Worm (Caenorhabditis elegans) whole organism, L1 larva: ENCODE results near the gene sna-2.

Source experiments
- C16A3.4 ChIP-seq: fragments of 150-350 bp; optimal IDR thresholded peaks from 2 replicates; lab custom pipeline; 2014; ENCODE audit warnings: missing biosample characterization, missing genetic modification characterization
- Y116A8C.19 ChIP-seq: sonication (generic microtip); optimal IDR thresholded peaks from 2 replicates; lab custom pipeline; 2016; ENCODE audit warnings: missing compliant biosample characterization, missing genetic modification characterization, borderline replicate concordance
- aha-1 ChIP-seq: fragments of 150-350 bp; optimal IDR thresholded peaks from 2 replicates; lab custom pipeline; 2014; ENCODE audit warnings: missing biosample characterization, missing genetic modification characterization
- aly-2 ChIP-seq: fragments of 150-350 bp; optimal IDR thresholded peaks from 2 replicates; lab custom pipeline; 2014; ENCODE audit warnings: missing biosample characterization, missing genetic modification characterization
- blmp-1 ChIP-seq: fragments of 150-350 bp; optimal IDR thresholded peaks from 2 replicates; lab custom pipeline; 2014; ENCODE audit warnings: missing biosample characterization, missing genetic modification characterization
- ceh-63 ChIP-seq: fragments of 200-800 bp; sonication (Bioruptor generic); optimal IDR thresholded peaks from 2 replicates; lab custom pipeline; 2018; ENCODE audit warnings: mild to moderate bottlenecking, missing genetic modification characterization, missing compliant biosample characterization
- ces-1 ChIP-seq: fragments of 150-350 bp; optimal IDR thresholded peaks from 2 replicates; lab custom pipeline; 2014; ENCODE audit warnings: missing biosample characterization, missing genetic modification reagents, missing genetic modification characterization
- dpl-1 ChIP-seq, 3 experiments: fragments of 150-350 bp in 2 of 3; sonication (generic microtip) in 1 of 3; optimal IDR thresholded peaks; 2 replicates each; lab custom pipeline; 2014 to 2017; ENCODE audit warnings: missing biosample characterization in 3 of 3, missing genetic modification characterization in 3 of 3, missing genetic modification reagents in 3 of 3
- dsc-1 ChIP-seq: sonication (generic microtip); optimal IDR thresholded peaks from 2 replicates; lab custom pipeline; 2016; ENCODE audit warnings: mild to moderate bottlenecking, missing genetic modification characterization, missing compliant biosample characterization
- efl-1 ChIP-seq, 4 experiments: fragments of 150-350 bp; optimal IDR thresholded peaks in 3 of 4; peaks in 1 of 4; 1 replicate in 1 of 4; 2 replicates in 3 of 4; lab custom pipeline; 2014; ENCODE audit warnings: missing biosample characterization in 2 of 4, missing genetic modification characterization in 2 of 4, missing genetic modification reagents in 2 of 4
- egl-13 ChIP-seq: sonication (generic microtip); optimal IDR thresholded peaks from 2 replicates; lab custom pipeline; 2016; ENCODE audit warnings: missing genotype, missing genetic modification reagents, missing genetic modification characterization, missing compliant biosample characterization
- elt-2 ChIP-seq: sonication (generic microtip); optimal IDR thresholded peaks from 2 replicates; lab custom pipeline; 2016; ENCODE audit warnings: missing genetic modification characterization, mild to moderate bottlenecking, inconsistent platforms, missing compliant biosample characterization, missing genetic modification reagents
- elt-3 ChIP-seq, 6 experiments: fragments of 150-350 bp in 1 of 6; sonication (generic microtip); optimal IDR thresholded peaks; 2 replicates each; lab custom pipeline; 2017 to 2018; ENCODE audit warnings: missing biosample characterization in 6 of 6, missing genetic modification characterization in 6 of 6, inconsistent platforms in 1 of 6
- fkh-10 ChIP-seq: sonication (generic microtip); optimal IDR thresholded peaks from 2 replicates; lab custom pipeline; 2017; ENCODE audit warnings: missing biosample characterization, missing genetic modification reagents, missing genetic modification characterization
- fkh-8 ChIP-seq: sonication (generic microtip); optimal IDR thresholded peaks from 2 replicates; lab custom pipeline; 2016; ENCODE audit warnings: mild to moderate bottlenecking, missing genetic modification characterization, missing compliant biosample characterization
- hlh-17 ChIP-seq: fragments of 200-800 bp; sonication (Bioruptor generic); optimal IDR thresholded peaks from 2 replicates; lab custom pipeline; 2018; ENCODE audit warnings: missing genetic modification characterization, mild to moderate bottlenecking, missing compliant biosample characterization, moderate library complexity, borderline replicate concordance
- hlh-4 ChIP-seq: sonication (generic microtip); optimal IDR thresholded peaks from 2 replicates; lab custom pipeline; 2016; ENCODE audit warnings: mild to moderate bottlenecking, missing genetic modification characterization, missing compliant biosample characterization
- hpl-2 ChIP-seq: fragments of 150-350 bp; optimal IDR thresholded peaks from 2 replicates; lab custom pipeline; 2014; ENCODE audit warnings: missing biosample characterization, missing genetic modification reagents, missing genetic modification characterization
- irx-1 ChIP-seq: sonication (generic microtip); optimal IDR thresholded peaks from 2 replicates; lab custom pipeline; 2016; ENCODE audit warnings: missing genetic modification characterization, missing compliant biosample characterization
- lin-14 ChIP-seq: fragments of 200-800 bp; sonication (Bioruptor generic); optimal IDR thresholded peaks from 2 replicates; lab custom pipeline; 2018; ENCODE audit warnings: mild to moderate bottlenecking, missing genetic modification characterization, moderate library complexity, missing compliant biosample characterization
- lin-15B ChIP-seq: fragments of 150-350 bp; sonication (generic microtip); optimal IDR thresholded peaks from 3 replicates; lab custom pipeline; 2014; ENCODE audit warnings: missing biosample characterization, missing genetic modification characterization
- lin-35 ChIP-seq, 2 experiments: fragments of 150-350 bp; optimal IDR thresholded peaks; 2 replicates each; lab custom pipeline; 2014; ENCODE audit warnings: missing biosample characterization in 2 of 2, missing genetic modification characterization in 2 of 2, missing genetic modification reagents in 2 of 2
- lsy-2 ChIP-seq, 2 experiments: fragments of 150-350 bp; optimal IDR thresholded peaks; 2 replicates each; lab custom pipeline; 2014; ENCODE audit warnings: missing biosample characterization in 2 of 2, missing genetic modification characterization in 2 of 2
- mdl-1 ChIP-seq, 2 experiments: fragments of 150-350 bp; optimal IDR thresholded peaks; 2 replicates each; lab custom pipeline; 2014 to 2017; ENCODE audit warnings: missing biosample characterization in 2 of 2, missing genetic modification characterization in 2 of 2, inconsistent platforms in 1 of 2
- mep-1 ChIP-seq: fragments of 150-350 bp; optimal IDR thresholded peaks from 2 replicates; lab custom pipeline; 2014; ENCODE audit warnings: missing biosample characterization, missing genetic modification characterization
- nhr-19 ChIP-seq: fragments of 200-800 bp; sonication (Bioruptor generic); conservative IDR thresholded peaks from 2 replicates; pipeline ENCODE4 v1.3.6; 2022; ENCODE audit warnings: missing genetic modification characterization, missing compliant biosample characterization
- nhr-20 ChIP-seq: sonication (generic microtip); optimal IDR thresholded peaks from 2 replicates; lab custom pipeline; 2016; ENCODE audit warnings: mild to moderate bottlenecking, missing genetic modification characterization, missing compliant biosample characterization
- nhr-28 ChIP-seq: fragments of 150-350 bp; optimal IDR thresholded peaks from 2 replicates; lab custom pipeline; 2014; ENCODE audit warnings: missing biosample characterization, missing genetic modification characterization
- nhr-47 ChIP-seq: sonication (generic microtip); optimal IDR thresholded peaks from 2 replicates; lab custom pipeline; 2016; ENCODE audit warnings: mild to moderate bottlenecking, missing genetic modification characterization, moderate library complexity, missing compliant biosample characterization
- nhr-71 ChIP-seq: sonication (generic microtip); optimal IDR thresholded peaks from 2 replicates; lab custom pipeline; 2016; ENCODE audit warnings: mild to moderate bottlenecking, missing genetic modification characterization, moderate library complexity, missing compliant biosample characterization
- nhr-77 ChIP-seq: fragments of 150-350 bp; optimal IDR thresholded peaks from 2 replicates; lab custom pipeline; 2014; ENCODE audit warnings: missing biosample characterization, missing genetic modification characterization
- nhr-85 ChIP-seq: sonication (generic microtip); peaks from one replicate; lab custom pipeline; 2016; ENCODE audit warnings: missing genetic modification characterization, inconsistent platforms, missing compliant biosample characterization
- nhr-90 ChIP-seq: sonication (generic microtip); optimal IDR thresholded peaks from 2 replicates; lab custom pipeline; 2016; ENCODE audit warnings: mild to moderate bottlenecking, missing genetic modification characterization, missing compliant biosample characterization; ENCODE audit not compliant: poor library complexity
- pax-3 ChIP-seq: fragments of 200-800 bp; sonication (Bioruptor generic); optimal IDR thresholded peaks from 2 replicates; lab custom pipeline; 2018; ENCODE audit warnings: mild to moderate bottlenecking, missing genetic modification characterization, moderate library complexity, missing compliant biosample characterization
- pqm-1 ChIP-seq: sonication (generic microtip); optimal IDR thresholded peaks from 3 replicates; lab custom pipeline; 2017; ENCODE audit warnings: missing biosample characterization, missing genetic modification characterization
- snpc-4 ChIP-seq: fragments of 150-350 bp; optimal IDR thresholded peaks from 2 replicates; lab custom pipeline; 2014; ENCODE audit warnings: missing biosample characterization, missing genetic modification characterization
- snu-23 ChIP-seq: sonication (generic microtip); optimal IDR thresholded peaks from 2 replicates; lab custom pipeline; 2016; ENCODE audit warnings: missing genetic modification characterization, missing compliant biosample characterization
- sptf-1 ChIP-seq: fragments of 150-350 bp; optimal IDR thresholded peaks from 2 replicates; lab custom pipeline; 2014; ENCODE audit warnings: missing biosample characterization, missing genetic modification characterization
- swsn-7 ChIP-seq: sonication (generic microtip); optimal IDR thresholded peaks from 2 replicates; lab custom pipeline; 2016; ENCODE audit warnings: missing genetic modification characterization, missing compliant biosample characterization
- tbx-2 ChIP-seq: sonication (generic microtip); optimal IDR thresholded peaks from 2 replicates; lab custom pipeline; 2016; ENCODE audit warnings: missing genetic modification characterization, missing compliant biosample characterization
- unc-30 ChIP-seq: sonication (generic microtip); optimal IDR thresholded peaks from 2 replicates; lab custom pipeline; 2017; ENCODE audit warnings: missing biosample characterization, missing genetic modification characterization
- unc-62 ChIP-seq: fragments of 150-350 bp; optimal IDR thresholded peaks from 2 replicates; lab custom pipeline; 2014; ENCODE audit warnings: missing biosample characterization, missing genetic modification reagents, missing genetic modification characterization
- xbp-1 ChIP-seq: sonication (generic microtip); optimal IDR thresholded peaks from 2 replicates; lab custom pipeline; 2016; ENCODE audit warnings: missing genetic modification characterization, missing compliant biosample characterization
- ztf-11 ChIP-seq, 2 experiments: sonication (generic microtip); optimal IDR thresholded peaks; 2 replicates each; lab custom pipeline; 2016 to 2017; ENCODE audit warnings: missing genetic modification characterization in 2 of 2, missing biosample characterization in 1 of 2, missing compliant biosample characterization in 1 of 2
- ztf-4 ChIP-seq: fragments of 150-350 bp; optimal IDR thresholded peaks from 2 replicates; lab custom pipeline; 2014; ENCODE audit warnings: missing biosample characterization, missing genetic modification characterization

sna-2 gene

ce11 chrIV:9756647-9757424, 20.6 kb downstream of the sna-2 start:
- TF ChIP-seq lin-35 (GFP tag; optimal IDR thresholded peaks at IDR 0.05; lab: Kevin White, UChicago), result peak in 1 of 2 experiments; percentile 60
- TF ChIP-seq nhr-20 (tag; lab: Kevin White, UChicago), result peak; percentile 84
- peak; percentile 15 for TF ChIP-seq snpc-4
- TF ChIP-seq elt-2 (tag; lab: Kevin White, UChicago), result peak; percentile 58
- TF ChIP-seq nhr-47 (tag; lab: Kevin White, UChicago), result peak; percentile 9
- no peak for TF ChIP-seq fkh-10 (GFP tag; lab: Kevin White, UChicago)
- TF ChIP-seq irx-1 (tag; lab: Kevin White, UChicago), result peak; percentile 0
- peak; percentile 61 for TF ChIP-seq nhr-71
- TF ChIP-seq efl-1 (optimal IDR thresholded peaks at IDR 0.05; lab: Kevin White, UChicago), result peak; percentile 15 to 32
- TF ChIP-seq efl-1 (GFP tag; optimal IDR thresholded peaks at IDR 0.05 in 1 of 2; lab: Kevin White, UChicago), result no peak
- no peak for TF ChIP-seq hlh-17 (GFP tag; lab: Kevin White, UChicago)
- TF ChIP-seq mdl-1 (tag; optimal IDR thresholded peaks at IDR 0.05; lab: Kevin White, UChicago), result peak in 1 of 2 experiments; percentile 19
- TF ChIP-seq lin-14 (GFP tag; lab: Kevin White, UChicago), result peak; percentile 70
- peak; percentile 57 for TF ChIP-seq dsc-1 (tag; lab: Kevin White, UChicago)
- TF ChIP-seq unc-62 (GFP tag; lab: Kevin White, UChicago), result no peak
- TF ChIP-seq fkh-8, result peak; percentile 61
- peak in 2 of 3 experiments; percentile 2 to 17 for TF ChIP-seq dpl-1 (GFP tag; optimal IDR thresholded peaks at IDR 0.05; lab: Kevin White, UChicago)
- TF ChIP-seq snu-23 (GFP tag; lab: Kevin White, UChicago), result peak; percentile 76
- peak; percentile 21 for TF ChIP-seq xbp-1 (tag; lab: Kevin White, UChicago)
- TF ChIP-seq elt-3 (tag; optimal IDR thresholded peaks at IDR 0.05; lab: Kevin White, UChicago), result peak in 2 of 6 experiments; percentile 78 to 85
- peak; percentile 29 to 57 for TF ChIP-seq lsy-2 (tag; optimal IDR thresholded peaks at IDR 0.05; lab: Kevin White, UChicago)
- TF ChIP-seq nhr-85, result peak; percentile 90
- peak; percentile 25 for TF ChIP-seq C16A3.4 (tag; lab: Kevin White, UChicago)
- peak; percentile 80 for TF ChIP-seq blmp-1 (tag; lab: Kevin White, UChicago)
- TF ChIP-seq mep-1 (tag; lab: Kevin White, UChicago), result peak; percentile 43
- TF ChIP-seq ztf-4, result peak; percentile 41
- TF ChIP-seq hpl-2 (GFP tag; lab: Kevin White, UChicago), result no peak
- no peak for TF ChIP-seq pqm-1 (tag; lab: Kevin White, UChicago)
- no peak for TF ChIP-seq nhr-28
- peak; percentile 58 for TF ChIP-seq tbx-2
- peak; percentile 22 for TF ChIP-seq swsn-7
- no peak for TF ChIP-seq ztf-11 (tag; optimal IDR thresholded peaks at IDR 0.05; lab: Kevin White, UChicago)
- peak; percentile 60 for TF ChIP-seq nhr-90
- peak; percentile 6 for TF ChIP-seq nhr-77 (tag; lab: Kevin White, UChicago)
- TF ChIP-seq nhr-19 (GFP tag; lab: Robert Waterston, UW), result peak; percentile 28
- no peak for TF ChIP-seq aly-2 (tag; lab: Kevin White, UChicago)
- TF ChIP-seq, all 84 proteins: peak for 27

- TF ChIP-seq pax-3 (no peak), blmp-1 (tag; lab: Kevin White, UChicago) (peak; percentile 58), hlh-4 (tag; lab: Kevin White, UChicago) (no peak), elt-3 (tag; optimal IDR thresholded peaks at IDR 0.05; lab: Kevin White, UChicago) (peak in 4 of 6 experiments; percentile 37 to 50 (median 44))
Measured at ce11 chrIV:9755713-9756112, 21.7 kb downstream of the sna-2 start.

ce11 chrIV:9748342-9748741, 29.1 kb downstream of the sna-2 start, which contains the start of gene C28D4.8:
Gene C28D4.8, minus strand, starts transcription at chrIV:9748442.
- TF ChIP-seq fkh-10 (GFP tag; lab: Kevin White, UChicago) (no peak), irx-1 (tag; lab: Kevin White, UChicago) (no peak), lin-35 (GFP tag; optimal IDR thresholded peaks at IDR 0.05; lab: Kevin White, UChicago) (no peak), snpc-4 (no peak), Y116A8C.19 (no peak), ceh-63 (GFP tag; lab: Kevin White, UChicago) (no peak), unc-30 (tag; lab: Kevin White, UChicago) (no peak), aha-1 (tag; lab: Kevin White, UChicago) (no peak), ztf-11 (tag; optimal IDR thresholded peaks at IDR 0.05; lab: Kevin White, UChicago) (no peak), egl-13 (tag; lab: Kevin White, UChicago) (no peak), ces-1 (no peak), snu-23 (GFP tag; lab: Kevin White, UChicago) (no peak), tbx-2 (no peak), lin-15B (tag; lab: Kevin White, UChicago) (no peak), lin-14 (GFP tag; lab: Kevin White, UChicago) (no peak), sptf-1 (tag; lab: Kevin White, UChicago) (no peak)
